Fruit fly (Drosophila melanogaster): ENCODE results near the gene CG14684.

DNA sequence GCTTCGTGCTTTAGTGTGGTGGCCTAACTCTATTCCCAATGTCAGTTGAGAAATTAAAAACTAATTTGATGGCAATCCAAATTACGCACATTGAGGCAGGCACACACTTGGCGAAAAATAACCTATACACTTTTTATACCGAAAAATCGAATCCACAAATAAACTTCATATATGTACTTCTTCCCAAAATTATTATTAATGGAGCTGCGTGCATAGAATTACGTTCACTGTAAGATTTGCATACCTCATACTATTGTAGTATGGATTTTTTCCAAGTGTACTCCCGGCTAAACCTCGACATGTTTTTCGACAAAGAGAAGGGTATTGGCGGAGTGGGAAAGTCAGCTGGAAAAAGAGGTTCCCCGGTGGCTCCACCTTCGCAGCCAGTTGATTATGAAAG lies 22.5 kb upstream of the CG14684 start:
- TF ChIP-seq h (GFP tag; optimal IDR thresholded peaks at IDR 0.05) (peak; percentile 41), CG32264 (GFP tag; optimal IDR thresholded peaks at IDR 0.05) (no peak)

Measured in whole organism, wandering third instar larva.